Worm (Caenorhabditis elegans) whole organism, L4/young adult: Measurements from ENCODE around the gene F20D12.12.

Source experiments
- W03F9.2 ChIP-seq: fragments of 150-350 bp; optimal IDR thresholded peaks from 2 replicates; lab custom pipeline; 2014; ENCODE audit warnings: missing biosample characterization, missing genetic modification characterization
- him-1 ChIP-seq: sonication (generic microtip); optimal IDR thresholded peaks from 2 replicates; lab custom pipeline; 2016; ENCODE audit warnings: missing genotype, missing genetic modification reagents, missing genetic modification characterization, missing compliant biosample characterization

DNA sequence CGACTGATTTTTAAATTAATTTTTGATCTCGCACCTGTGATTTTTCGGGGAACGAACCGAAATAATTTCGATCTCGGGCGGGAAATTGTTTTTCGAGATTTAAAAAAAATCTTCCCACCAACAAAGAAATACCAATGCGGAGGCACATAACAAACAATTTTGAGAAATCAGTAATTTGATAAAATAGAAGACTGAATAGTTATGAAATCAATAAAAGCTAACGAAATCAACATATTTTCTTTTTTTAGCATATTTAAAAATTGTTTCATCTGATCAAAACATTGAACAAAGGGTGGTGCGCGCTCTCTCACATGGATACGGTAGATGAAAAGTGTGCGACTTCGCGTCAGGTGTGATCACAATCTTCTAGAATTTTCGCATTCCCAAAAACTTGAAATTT lies 10.9 kb downstream of the F20D12.12 start:
- TF ChIP-seq W03F9.2 = no peak
- no peak for TF ChIP-seq him-1
